Worm (Caenorhabditis elegans) whole organism, mixed stage, embryonic: ENCODE results near the gene snb-6.

Experiments
- M03D4.4 ChIP-seq: sonication (generic microtip); optimal IDR thresholded peaks from 2 replicates; lab custom pipeline; 2017; ENCODE audit warnings: mild to moderate bottlenecking, missing genetic modification characterization, missing compliant biosample characterization
- blmp-1 ChIP-seq: fragments of 150-350 bp; optimal IDR thresholded peaks from 2 replicates; lab custom pipeline; 2014; ENCODE audit warnings: missing biosample characterization, missing genetic modification characterization
- ceh-39 ChIP-seq: fragments of 150-350 bp; optimal IDR thresholded peaks from 2 replicates; lab custom pipeline; 2014; ENCODE audit warnings: missing biosample characterization, missing genetic modification characterization
- ceh-43 ChIP-seq: fragments of 200-800 bp; sonication (Bioruptor generic); optimal IDR thresholded peaks from 2 replicates; lab custom pipeline; 2018; ENCODE audit warnings: mild to moderate bottlenecking, missing genetic modification characterization, moderate library complexity, missing compliant biosample characterization
- ceh-83 ChIP-seq: fragments of 200-800 bp; sonication (Bioruptor generic); optimal IDR thresholded peaks from 2 replicates; lab custom pipeline; 2018; ENCODE audit warnings: mild to moderate bottlenecking, missing genetic modification characterization, missing compliant biosample characterization
- ces-1 ChIP-seq: fragments of 150-350 bp; optimal IDR thresholded peaks from 2 replicates; lab custom pipeline; 2014; ENCODE audit warnings: missing biosample characterization, missing genetic modification reagents, missing genetic modification characterization
- cnd-1 ChIP-seq: fragments of 200-800 bp; sonication (Bioruptor generic); optimal IDR thresholded peaks from 2 replicates; lab custom pipeline; 2018; ENCODE audit warnings: mild to moderate bottlenecking, missing genetic modification characterization, missing compliant biosample characterization
- drap-1 ChIP-seq: fragments of 200-800 bp; sonication (Bioruptor generic); optimal IDR thresholded peaks from 3 replicates; lab custom pipeline; 2018; ENCODE audit warnings: mild to moderate bottlenecking, missing genetic modification characterization, missing compliant biosample characterization
- elt-1 ChIP-seq: sonication (generic microtip); optimal IDR thresholded peaks from 2 replicates; lab custom pipeline; 2017; ENCODE audit warnings: missing genetic modification characterization, mild to moderate bottlenecking, missing compliant biosample characterization, antibody characterized with exemption, moderate library complexity, borderline replicate concordance; ENCODE audit not compliant: insufficient read depth
- flh-1 ChIP-seq: fragments of 200-800 bp; sonication (Bioruptor generic); optimal IDR thresholded peaks from 2 replicates; lab custom pipeline; 2018; ENCODE audit warnings: mild to moderate bottlenecking, missing genetic modification characterization, moderate library complexity, missing compliant biosample characterization
- ham-2 ChIP-seq: fragments of 200-800 bp; sonication (Bioruptor generic); optimal IDR thresholded peaks from 2 replicates; lab custom pipeline; 2018; ENCODE audit warnings: mild to moderate bottlenecking, missing genetic modification characterization, missing compliant biosample characterization
- hlh-1 ChIP-seq: fragments of 150-350 bp; optimal IDR thresholded peaks from 2 replicates; lab custom pipeline; 2014; ENCODE audit warnings: missing biosample characterization, missing genetic modification reagents, missing genetic modification characterization
- lin-13 ChIP-seq: fragments of 150-350 bp; optimal IDR thresholded peaks from 2 replicates; lab custom pipeline; 2014; ENCODE audit warnings: missing biosample characterization, missing genetic modification characterization
- lin-32 ChIP-seq: fragments of 200-800 bp; sonication (Bioruptor generic); optimal IDR thresholded peaks from 2 replicates; lab custom pipeline; 2018; ENCODE audit warnings: mild to moderate bottlenecking, missing genetic modification characterization, missing compliant biosample characterization
- lsy-2 ChIP-seq: fragments of 150-350 bp; optimal IDR thresholded peaks from 2 replicates; lab custom pipeline; 2014; ENCODE audit warnings: missing biosample characterization, missing genetic modification characterization
- mab-5 ChIP-seq: fragments of 150-350 bp; optimal IDR thresholded peaks from 2 replicates; lab custom pipeline; 2014; ENCODE audit warnings: missing biosample characterization, missing genetic modification characterization
- mep-1 ChIP-seq: fragments of 150-350 bp; optimal IDR thresholded peaks from 2 replicates; lab custom pipeline; 2017; ENCODE audit warnings: missing biosample characterization, missing genetic modification reagents, missing genetic modification characterization, inconsistent platforms
- mls-2 ChIP-seq: sonication (generic microtip); optimal IDR thresholded peaks from 2 replicates; lab custom pipeline; 2016; ENCODE audit warnings: mild to moderate bottlenecking, missing genetic modification characterization, moderate library complexity, missing compliant biosample characterization
- nhr-12 ChIP-seq: fragments of 150-350 bp; optimal IDR thresholded peaks from 2 replicates; lab custom pipeline; 2014; ENCODE audit warnings: missing biosample characterization, missing genetic modification characterization
- nhr-2 ChIP-seq: fragments of 150-350 bp; optimal IDR thresholded peaks from 2 replicates; lab custom pipeline; 2014; ENCODE audit warnings: missing biosample characterization, missing genetic modification characterization
- nhr-237 ChIP-seq: fragments of 150-350 bp; optimal IDR thresholded peaks from 2 replicates; lab custom pipeline; 2014; ENCODE audit warnings: missing biosample characterization, missing genetic modification characterization
- nhr-28 ChIP-seq: fragments of 150-350 bp; optimal IDR thresholded peaks from 2 replicates; lab custom pipeline; 2014; ENCODE audit warnings: missing biosample characterization, missing genetic modification characterization
- nhr-76 ChIP-seq: sonication (generic microtip); optimal IDR thresholded peaks from 2 replicates; lab custom pipeline; 2017; ENCODE audit warnings: missing biosample characterization, missing genetic modification characterization
- pha-4 ChIP-seq: fragments of 150-350 bp; optimal IDR thresholded peaks from 2 replicates; lab custom pipeline; 2018; ENCODE audit warnings: missing biosample characterization, missing genetic modification reagents, missing genetic modification characterization
- sem-2 ChIP-seq: fragments of 200-800 bp; sonication (Bioruptor generic); optimal IDR thresholded peaks from 2 replicates; lab custom pipeline; 2018; ENCODE audit warnings: mild to moderate bottlenecking, missing genetic modification characterization, missing compliant biosample characterization
- snpc-4 ChIP-seq: fragments of 150-350 bp; optimal IDR thresholded peaks from 2 replicates; lab custom pipeline; 2014; ENCODE audit warnings: missing biosample characterization, missing genetic modification characterization
- tbx-8 ChIP-seq: fragments of 200-800 bp; sonication (Bioruptor generic); optimal IDR thresholded peaks from 2 replicates; lab custom pipeline; 2018; ENCODE audit warnings: mild to moderate bottlenecking, missing genetic modification characterization, moderate library complexity, missing compliant biosample characterization
- unc-120 ChIP-seq: sonication (generic microtip); optimal IDR thresholded peaks from 2 replicates; lab custom pipeline; 2017; ENCODE audit warnings: missing genetic modification characterization, missing compliant biosample characterization; ENCODE audit not compliant: poor library complexity, severe bottlenecking
- unc-39 ChIP-seq: fragments of 150-350 bp; optimal IDR thresholded peaks from 2 replicates; lab custom pipeline; 2014; ENCODE audit warnings: missing biosample characterization, missing genetic modification characterization
- unc-62 ChIP-seq: fragments of 150-350 bp; optimal IDR thresholded peaks from 2 replicates; lab custom pipeline; 2014; ENCODE audit warnings: missing biosample characterization, missing genetic modification reagents, missing genetic modification characterization
- zip-8 ChIP-seq: fragments of 150-350 bp; optimal IDR thresholded peaks from 2 replicates; lab custom pipeline; 2014; ENCODE audit warnings: missing biosample characterization, missing genetic modification characterization
- ztf-11 ChIP-seq: fragments of 150-350 bp; optimal IDR thresholded peaks from 2 replicates; lab custom pipeline; 2014; ENCODE audit warnings: missing biosample characterization, missing genetic modification characterization

Gene snb-6

ce11 chrII:8830917-8831316 is 28.6 kb downstream of the snb-6 start:
- TF ChIP-seq blmp-1 (no peak), drap-1 (no peak), mep-1 (no peak), unc-120 (tag; lab: Kevin White, UChicago) (no peak), tbx-8 (no peak), ces-1 (GFP tag; lab: Kevin White, UChicago) (peak; percentile 65), nhr-28 (tag; lab: Kevin White, UChicago) (no peak)

ce11 chrII:8829189-8829588 is 30.3 kb downstream of the snb-6 start, which contains the start of gene F46C5.2:
TSS of gene F46C5.2 (minus strand) at chrII:8829289.
- no peak for TF ChIP-seq zip-8 (tag; lab: Kevin White, UChicago)
- no peak for TF ChIP-seq tbx-8
- no peak for TF ChIP-seq sem-2 (GFP tag; lab: Kevin White, UChicago)
- TF ChIP-seq unc-120 (tag; lab: Kevin White, UChicago) = no peak
- TF ChIP-seq mep-1 = no peak
- no peak for TF ChIP-seq mab-5 (tag; lab: Kevin White, UChicago)
- TF ChIP-seq unc-39 (tag; lab: Kevin White, UChicago) = no peak
- no peak for TF ChIP-seq M03D4.4 (tag; lab: Kevin White, UChicago)
- TF ChIP-seq lin-13 (tag; lab: Kevin White, UChicago) = no peak
- no peak for TF ChIP-seq ham-2 (GFP tag; lab: Kevin White, UChicago)
- TF ChIP-seq nhr-2 = no peak
- no peak for TF ChIP-seq cnd-1 (tag; lab: Kevin White, UChicago)
- no peak for TF ChIP-seq elt-1 (tag; lab: Kevin White, UChicago)
- TF ChIP-seq hlh-1 = no peak
- no peak for TF ChIP-seq nhr-76
- no peak for TF ChIP-seq nhr-237 (tag; lab: Kevin White, UChicago)
- no peak for TF ChIP-seq unc-62 (GFP tag; lab: Kevin White, UChicago)
- TF ChIP-seq pha-4 (tag; lab: Kevin White, UChicago) = no peak
- no peak for TF ChIP-seq blmp-1
- TF ChIP-seq snpc-4 = no peak

- TF ChIP-seq pha-4 (tag; lab: Kevin White, UChicago) (no peak), unc-62 (GFP tag; lab: Kevin White, UChicago) (no peak), mls-2 (tag; lab: Kevin White, UChicago) (no peak), lsy-2 (tag; lab: Kevin White, UChicago) (no peak), sem-2 (GFP tag; lab: Kevin White, UChicago) (no peak), ham-2 (GFP tag; lab: Kevin White, UChicago) (no peak), blmp-1 (no peak), mab-5 (tag; lab: Kevin White, UChicago) (no peak), nhr-2 (no peak), nhr-76 (no peak), elt-1 (tag; lab: Kevin White, UChicago) (no peak), lin-13 (tag; lab: Kevin White, UChicago) (no peak), nhr-28 (tag; lab: Kevin White, UChicago) (no peak), ztf-11 (no peak), nhr-12 (no peak), flh-1 (GFP tag; lab: Kevin White, UChicago) (no peak), ceh-83 (GFP tag; lab: Kevin White, UChicago) (no peak), ceh-39 (no peak), snpc-4 (no peak), mep-1 (no peak)
Measured at ce11 chrII:8825769-8826168, 33.7 kb downstream of the snb-6 start, which contains the start of gene nas-25. TSS of gene nas-25 (plus strand) at chrII:8826069.

- TF ChIP-seq ztf-11 (no peak), lin-13 (tag; lab: Kevin White, UChicago) (no peak), ceh-43 (no peak), zip-8 (tag; lab: Kevin White, UChicago) (no peak), blmp-1 (no peak), mab-5 (tag; lab: Kevin White, UChicago) (no peak), ceh-83 (GFP tag; lab: Kevin White, UChicago) (no peak), ham-2 (GFP tag; lab: Kevin White, UChicago) (no peak), lsy-2 (tag; lab: Kevin White, UChicago) (no peak), ces-1 (GFP tag; lab: Kevin White, UChicago) (no peak), nhr-12 (no peak), nhr-2 (no peak), hlh-1 (no peak), lin-32 (GFP tag; lab: Kevin White, UChicago) (no peak), mls-2 (tag; lab: Kevin White, UChicago) (no peak), nhr-28 (tag; lab: Kevin White, UChicago) (no peak), flh-1 (GFP tag; lab: Kevin White, UChicago) (no peak), sem-2 (GFP tag; lab: Kevin White, UChicago) (no peak)
Measured at ce11 chrII:8822711-8823110, 36.8 kb downstream of the snb-6 start.
